Worm (Caenorhabditis elegans): ENCODE results near the gene B0280.2.

B0280.2 gene

ce11 chrIII:7101814-7102477 is 22.5 kb upstream of the B0280.2 start:
- TF ChIP-seq snpc-4 (tag; optimal IDR thresholded peaks at IDR 0.05) (no peak), blmp-1 (tag; optimal IDR thresholded peaks at IDR 0.05; ENCODE audit: insufficient read depth) (no peak), fos-1 (tag; optimal IDR thresholded peaks at IDR 0.05) (no peak), alr-1 (tag; optimal IDR thresholded peaks at IDR 0.05) (no peak), mbf-1 (tag; optimal IDR thresholded peaks at IDR 0.05) (no peak), gmeb-1 (tag; optimal IDR thresholded peaks at IDR 0.05) (no peak)

- TF ChIP-seq lin-11 (tag; optimal IDR thresholded peaks at IDR 0.05): no peak
Observed at ce11 chrIII:7103940-7104440, 20.5 kb upstream of the B0280.2 start, which contains the start of gene cpg-2. Gene cpg-2 (minus strand): TSS chrIII:7103990.

DNA sequence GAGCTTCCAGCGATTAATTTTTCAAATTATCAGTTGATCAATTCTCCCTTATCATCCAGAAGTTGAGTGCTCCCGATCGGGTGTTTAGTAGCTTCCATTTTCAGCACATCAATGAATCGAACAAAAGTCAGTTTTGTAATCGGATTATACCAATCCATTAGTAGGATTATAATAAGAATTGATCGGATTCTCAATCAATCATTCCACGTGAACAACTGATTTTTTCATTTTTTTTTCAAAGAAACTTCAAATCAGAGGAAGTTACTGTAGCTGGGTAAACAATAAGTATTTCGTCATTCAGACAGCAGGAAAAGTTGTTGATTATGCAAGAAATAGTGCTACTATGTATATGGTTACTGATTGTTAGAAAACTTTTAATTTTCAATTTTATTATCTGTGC is 17.6 kb upstream of the B0280.2 start:
- TF ChIP-seq fos-1 (tag; optimal IDR thresholded peaks at IDR 0.05) (peak; percentile 43), ZK546.5 (tag; optimal IDR thresholded peaks at IDR 0.05) (no peak)

DNA sequence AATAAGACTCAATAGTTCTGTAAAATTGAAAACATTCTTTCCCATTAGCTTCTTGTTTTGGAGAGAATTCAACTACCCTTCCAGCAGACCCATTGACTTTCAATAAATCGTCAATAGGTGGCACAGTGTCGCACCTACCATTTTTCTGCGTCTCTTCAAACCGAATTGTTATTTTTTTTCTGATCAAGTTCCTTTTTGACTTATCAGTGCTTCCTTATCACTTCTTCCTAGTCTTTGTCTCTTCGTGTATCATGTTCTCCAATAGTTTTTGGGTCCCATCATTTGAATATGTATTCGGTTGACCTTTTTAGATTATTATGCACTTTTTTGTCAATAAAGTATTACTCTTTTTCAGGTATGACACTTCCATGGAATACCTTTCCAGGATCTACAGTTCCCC is 16.5 kb upstream of the B0280.2 start, which contains the start of gene odd-1:
TSS of gene odd-1 (plus strand) at position 349 of the 400 bp plus-strand sequence.
- TF ChIP-seq fos-1 (tag; optimal IDR thresholded peaks at IDR 0.05): peak; percentile 28
- TF ChIP-seq nhr-6 (tag; optimal IDR thresholded peaks at IDR 0.05): no peak

- TF ChIP-seq nhr-25 (tag; optimal IDR thresholded peaks at IDR 0.05) (peak; percentile 9), lin-39 (tag; optimal IDR thresholded peaks at IDR 0.05) (no peak)
Observed at ce11 chrIII:7111793-7112192, 12.7 kb upstream of the B0280.2 start, which contains the start of gene B0280.7. Gene B0280.7 (minus strand): TSS chrIII:7111893.

- no peak for TF ChIP-seq sma-9 (GFP tag; optimal IDR thresholded peaks at IDR 0.05)
- no peak for TF ChIP-seq sma-9 (tag; optimal IDR thresholded peaks at IDR 0.05)
- no peak for TF ChIP-seq mdl-1 (tag; optimal IDR thresholded peaks at IDR 0.05)
- TF ChIP-seq nhr-12 (tag; optimal IDR thresholded peaks at IDR 0.05): no peak
- TF ChIP-seq ceh-82 (tag; optimal IDR thresholded peaks at IDR 0.05): no peak
- TF ChIP-seq mbf-1 (tag; optimal IDR thresholded peaks at IDR 0.05): no peak
- TF ChIP-seq ceh-16 (tag; optimal IDR thresholded peaks at IDR 0.05): no peak
- no peak for TF ChIP-seq gmeb-1 (tag; optimal IDR thresholded peaks at IDR 0.05)
- TF ChIP-seq ama-1 (optimal IDR thresholded peaks at IDR 0.05): no peak
- TF ChIP-seq ZK546.5 (tag; optimal IDR thresholded peaks at IDR 0.05): no peak
- TF ChIP-seq dmd-4 (tag; optimal IDR thresholded peaks at IDR 0.05): no peak
Observed at ce11 chrIII:7112285-7112684, 12.2 kb upstream of the B0280.2 start.

ce11 chrIII:7114952-7115488 is 9.4 kb upstream of the B0280.2 start, which contains the start of gene nhr-10:
Gene nhr-10 (minus strand): TSS chrIII:7115438.
- TF ChIP-seq unc-55 (GFP tag; optimal IDR thresholded peaks at IDR 0.05) (no peak), nhr-77 (tag; optimal IDR thresholded peaks at IDR 0.05) (no peak), nhr-129 (tag; optimal IDR thresholded peaks at IDR 0.05) (no peak), sma-9 (GFP tag; optimal IDR thresholded peaks at IDR 0.05) (peak; percentile 37), sma-9 (tag; optimal IDR thresholded peaks at IDR 0.05) (no peak), lsy-2 (tag; optimal IDR thresholded peaks at IDR 0.05) (peak in 1 of 2 experiments; percentile 40), crh-2 (tag; optimal IDR thresholded peaks at IDR 0.05) (peak; percentile 11), nhr-21 (tag; optimal IDR thresholded peaks at IDR 0.05) (peak; percentile 81), dmd-4 (tag; optimal IDR thresholded peaks at IDR 0.05) (peak; percentile 61), ztf-4 (tag; optimal IDR thresholded peaks at IDR 0.05) (peak; percentile 13), elt-3 (tag; optimal IDR thresholded peaks at IDR 0.05) (no peak)

Data from whole organism, L2 larva.